Worm (Caenorhabditis elegans): ENCODE data around the gene cht-6.

Gene cht-6

ce11 chrV:6436332-6436731, 21.5 kb downstream of the cht-6 start, which contains the start of gene hpo-19:
TSS of gene hpo-19 (plus strand) at chrV:6436645.
- TF ChIP-seq elt-2 (tag; optimal IDR thresholded peaks at IDR 0.05) (peak; percentile 19), nhr-85 (tag) (no peak)

DNA sequence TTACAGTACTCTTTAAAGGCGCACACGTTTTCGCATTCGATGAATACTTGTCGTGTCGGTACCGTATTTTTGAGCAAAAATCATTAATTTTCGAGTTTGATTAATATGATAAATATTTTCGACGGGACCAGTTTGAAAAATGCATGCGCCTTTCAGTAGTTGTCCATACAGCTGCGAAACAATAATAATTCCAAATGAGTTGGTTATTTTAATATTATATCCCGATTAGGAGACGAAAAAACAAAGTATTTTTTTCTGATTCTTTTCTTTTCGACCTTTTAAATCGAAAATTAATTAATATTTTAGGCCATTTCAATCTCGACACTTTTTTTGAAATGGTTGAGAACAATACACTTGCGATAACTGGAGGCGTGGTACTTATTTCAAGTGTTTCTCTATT, 23.8 kb downstream of the cht-6 start, which contains the start of gene T05H4.4:
T05H4.4 (plus strand) TSS at position 301 of the 400 bp plus-strand sequence.
- TF ChIP-seq zag-1 (tag; optimal IDR thresholded peaks at IDR 0.05) (no peak), grh-1 (GFP tag; IDR thresholded peaks at IDR 0.05) (no peak), nhr-11 (tag; optimal IDR thresholded peaks at IDR 0.05) (no peak), fkh-4 (tag; optimal IDR thresholded peaks at IDR 0.05; ENCODE audit: borderline replicate concordance) (no peak), fkh-10 (GFP tag; optimal IDR thresholded peaks at IDR 0.05) (no peak)

ce11 chrV:6441613-6442012, 26.8 kb downstream of the cht-6 start, which contains the start of gene T05H4.15:
TSS of gene T05H4.15 (minus strand) at chrV:6441713.
- TF ChIP-seq skn-1 (tag; optimal IDR thresholded peaks at IDR 0.05) (no peak), pqm-1 (tag; optimal IDR thresholded peaks at IDR 0.05) (no peak), hlh-4 (tag; optimal IDR thresholded peaks at IDR 0.05) (no peak), ama-1 (optimal IDR thresholded peaks at IDR 0.05) (no peak), nhr-19 (GFP tag; conservative IDR thresholded peaks at IDR 0.05) (no peak), tlp-1 (tag; optimal IDR thresholded peaks at IDR 0.05) (no peak), mep-1 (tag; optimal IDR thresholded peaks at IDR 0.05) (no peak), ceh-8 (GFP tag; optimal IDR thresholded peaks at IDR 0.05) (no peak), hpl-2 (GFP tag; optimal IDR thresholded peaks at IDR 0.05) (no peak), mef-2 (tag; optimal IDR thresholded peaks at IDR 0.05) (no peak), zip-4 (GFP tag; optimal IDR thresholded peaks at IDR 0.05) (no peak), irx-1 (tag; optimal IDR thresholded peaks at IDR 0.05) (no peak)

ce11 chrV:6442037-6442436, 27.2 kb downstream of the cht-6 start, which contains the start of gene T05H4.3:
TSS of gene T05H4.3 (plus strand) at chrV:6442337.
- TF ChIP-seq swsn-7 (tag; optimal IDR thresholded peaks at IDR 0.05) (no peak), egl-13 (tag; optimal IDR thresholded peaks at IDR 0.05) (no peak)

DNA sequence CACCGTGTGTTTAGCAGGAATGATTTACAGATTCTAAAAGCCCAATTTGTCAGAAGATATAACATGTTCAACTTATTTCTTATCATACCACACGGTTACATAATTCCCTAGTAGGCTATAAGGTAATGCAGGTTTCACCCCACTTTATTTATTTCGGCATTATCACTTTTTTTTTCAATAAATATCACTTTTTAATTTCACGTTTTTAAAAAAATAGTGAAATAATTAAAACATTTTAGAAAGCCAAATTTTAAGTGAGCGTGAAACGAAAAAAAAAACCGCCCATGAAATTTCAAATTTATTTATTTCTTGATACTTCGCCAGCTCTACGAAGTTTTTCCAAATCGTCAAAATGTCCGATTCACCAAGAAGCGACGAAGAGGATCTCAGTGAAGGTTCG, 33.6 kb downstream of the cht-6 start, which contains the start of gene fbxa-196:
fbxa-196 (plus strand) TSS at position 301 of the 400 bp plus-strand sequence.
- TF ChIP-seq sup-37 (GFP tag; optimal IDR thresholded peaks at IDR 0.05), result no peak
- no peak for TF ChIP-seq nhr-11 (tag; optimal IDR thresholded peaks at IDR 0.05)

DNA sequence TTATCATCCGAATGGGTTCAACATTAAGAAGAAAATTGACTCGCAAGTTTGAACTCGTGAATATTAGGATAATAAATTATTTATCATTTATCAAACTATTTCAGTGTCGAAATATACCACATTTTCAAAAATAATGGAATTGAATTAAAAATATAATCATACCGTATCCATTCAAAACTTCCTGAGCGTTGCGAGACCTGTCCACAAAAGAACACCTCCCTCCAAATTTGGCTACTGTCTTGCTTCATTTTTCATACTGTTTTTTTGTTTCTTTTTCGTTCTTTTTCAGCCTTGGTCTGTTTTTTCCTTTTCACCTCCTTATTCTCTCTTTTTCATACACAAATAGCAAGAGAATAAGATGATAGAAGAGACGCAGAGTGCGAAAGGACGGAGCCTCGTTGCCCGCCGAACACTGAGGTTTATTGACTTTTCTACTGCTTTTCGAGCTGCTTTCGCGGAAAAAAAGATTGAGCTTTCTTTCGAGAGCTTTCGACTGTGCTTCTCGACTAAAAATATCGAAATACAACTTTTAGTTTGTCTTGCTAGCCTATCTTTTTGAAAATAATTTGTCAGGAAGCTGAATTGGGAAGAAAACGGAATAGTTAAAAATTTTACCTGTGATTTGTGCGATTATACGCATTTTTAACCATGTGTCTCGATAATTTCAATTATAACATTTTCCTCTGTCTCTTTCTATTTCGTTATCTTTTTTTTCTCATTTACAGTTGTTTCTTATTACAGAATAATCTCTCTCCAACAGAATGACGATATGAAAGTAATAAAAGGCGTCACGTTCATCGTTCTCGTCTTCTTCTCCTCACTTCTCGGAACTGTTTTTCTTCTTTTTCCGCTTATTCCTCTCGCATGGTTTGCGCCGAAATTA, 35.6 kb downstream of the cht-6 start, which contains the start of gene acl-8:
acl-8 (plus strand) TSS at position 742 of the 883 bp plus-strand sequence.
- TF ChIP-seq hlh-4 (tag; optimal IDR thresholded peaks at IDR 0.05), result no peak
- TF ChIP-seq efl-1 (optimal IDR thresholded peaks at IDR 0.05), result peak in 1 of 2 experiments; percentile 4
- peak in 1 of 2 experiments; percentile 68 for TF ChIP-seq efl-1 (GFP tag; optimal IDR thresholded peaks at IDR 0.05 in 1 of 2)
- TF ChIP-seq elt-2 (tag; optimal IDR thresholded peaks at IDR 0.05), result peak; percentile 43
- TF ChIP-seq rnt-1 (tag; optimal IDR thresholded peaks at IDR 0.05), result peak; percentile 13
- peak in 1 of 2 experiments; percentile 4 for TF ChIP-seq lin-35 (GFP tag; optimal IDR thresholded peaks at IDR 0.05)

DNA sequence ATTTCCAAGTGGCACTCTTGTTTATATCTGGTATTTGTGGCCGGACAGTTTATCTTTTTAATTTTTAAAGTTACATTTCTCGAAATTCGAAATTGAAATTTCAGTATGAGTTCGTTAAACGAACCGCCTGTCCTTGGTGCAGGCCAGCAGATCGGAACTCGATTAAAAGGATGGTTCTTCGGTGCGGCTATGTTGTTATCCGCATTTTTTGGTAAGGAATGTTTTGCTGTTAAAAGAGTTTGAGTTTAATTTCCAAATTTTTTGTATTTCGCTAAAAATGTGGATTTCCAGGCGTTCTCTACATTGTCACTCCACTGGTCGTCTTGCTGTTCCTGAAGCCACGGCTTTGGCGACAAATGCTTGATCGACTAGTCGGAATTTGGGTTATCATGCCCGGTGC, 38.3 kb downstream of the cht-6 start, which contains the start of gene acl-9:
acl-9 (plus strand) TSS at position 105 of the 400 bp plus-strand sequence.
- TF ChIP-seq hlh-4 (tag; optimal IDR thresholded peaks at IDR 0.05) (no peak), nhr-237 (tag; optimal IDR thresholded peaks at IDR 0.05) (no peak), ceh-8 (GFP tag; optimal IDR thresholded peaks at IDR 0.05) (no peak), unc-86 (tag; optimal IDR thresholded peaks at IDR 0.05) (no peak), dpl-1 (GFP tag; optimal IDR thresholded peaks at IDR 0.05) (no peak), sptf-1 (tag; optimal IDR thresholded peaks at IDR 0.05) (no peak), egl-13 (tag; optimal IDR thresholded peaks at IDR 0.05) (no peak)
